Worm (Caenorhabditis elegans): ENCODE results near the gene lgc-31.

- TF ChIP-seq unc-39 (tag; optimal IDR thresholded peaks at IDR 0.05) (no peak), sea-2 (GFP tag; optimal IDR thresholded peaks at IDR 0.05) (no peak), lin-39 (tag; optimal IDR thresholded peaks at IDR 0.05) (no peak)
Observed at ce11 chrV:15559047-15559446, 37.2 kb upstream of the lgc-31 start, which contains the start of gene acr-18.

Measured in whole organism, L3 larva.